Worm (Caenorhabditis elegans) whole organism, mixed stage, embryonic: ENCODE data around the gene C16C10.1.

ENCODE experiments used
- blmp-1 ChIP-seq: fragments of 150-350 bp; optimal IDR thresholded peaks from 2 replicates; lab custom pipeline; 2014; ENCODE audit warnings: missing biosample characterization, missing genetic modification characterization
- drap-1 ChIP-seq: fragments of 200-800 bp; sonication (Bioruptor generic); optimal IDR thresholded peaks from 3 replicates; lab custom pipeline; 2018; ENCODE audit warnings: mild to moderate bottlenecking, missing genetic modification characterization, missing compliant biosample characterization
- lsy-2 ChIP-seq: fragments of 150-350 bp; optimal IDR thresholded peaks from 2 replicates; lab custom pipeline; 2014; ENCODE audit warnings: missing biosample characterization, missing genetic modification characterization
- nhr-12 ChIP-seq: fragments of 150-350 bp; optimal IDR thresholded peaks from 2 replicates; lab custom pipeline; 2014; ENCODE audit warnings: missing biosample characterization, missing genetic modification characterization
- nhr-76 ChIP-seq: sonication (generic microtip); optimal IDR thresholded peaks from 2 replicates; lab custom pipeline; 2017; ENCODE audit warnings: missing biosample characterization, missing genetic modification characterization
- unc-120 ChIP-seq: sonication (generic microtip); optimal IDR thresholded peaks from 2 replicates; lab custom pipeline; 2017; ENCODE audit warnings: missing genetic modification characterization, missing compliant biosample characterization; ENCODE audit not compliant: poor library complexity, severe bottlenecking
- ztf-11 ChIP-seq: fragments of 150-350 bp; optimal IDR thresholded peaks from 2 replicates; lab custom pipeline; 2014; ENCODE audit warnings: missing biosample characterization, missing genetic modification characterization

DNA sequence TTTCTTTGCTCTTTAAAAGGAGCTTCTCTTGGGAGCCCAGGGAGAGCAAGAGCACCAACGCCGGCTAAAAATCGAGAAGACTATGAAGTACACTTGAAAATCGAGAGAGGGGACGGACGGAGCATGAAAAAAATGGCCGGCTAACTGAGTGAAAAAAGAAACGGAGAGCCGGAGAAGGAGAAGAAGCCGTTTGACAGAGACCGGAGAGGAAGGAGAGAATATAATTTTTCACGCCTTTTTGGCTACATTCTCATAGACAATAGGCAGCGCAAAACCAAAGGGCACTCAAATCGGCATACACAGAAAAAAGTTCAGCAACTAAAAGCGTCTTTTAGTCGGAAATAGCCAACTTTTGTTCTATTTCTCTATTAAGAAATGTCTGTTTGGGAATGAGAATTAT is 40.3 kb upstream of the C16C10.1 start:
- TF ChIP-seq unc-120 (tag; lab: Kevin White, UChicago) (no peak), blmp-1 (tag; lab: Kevin White, UChicago) (no peak), nhr-12 (tag; lab: Kevin White, UChicago) (no peak), ztf-11 (tag; lab: Kevin White, UChicago) (no peak), drap-1 (GFP tag; lab: Kevin White, UChicago) (no peak), lsy-2 (no peak), nhr-76 (tag; lab: Kevin White, UChicago) (no peak)
